Fruit fly (Drosophila melanogaster) whole organism, wandering third instar larva: ENCODE measurements around the gene TfIIA-L.

Experiments
- Abd-B ChIP-seq: fragments of >200 bp; optimal IDR thresholded peaks from 2 replicates; lab custom pipeline; 2017; ENCODE audit warnings: missing biosample characterization, missing genetic modification characterization
- CG9705 ChIP-seq: fragments of 200-800 bp; sonication (Bioruptor generic); optimal IDR thresholded peaks from 2 replicates; lab custom pipeline; 2018; ENCODE audit warnings: missing biosample characterization, mild to moderate bottlenecking, missing genetic modification characterization
- CrebA ChIP-seq: fragments of 200-800 bp; sonication (Bioruptor generic); optimal IDR thresholded peaks from 2 replicates; lab custom pipeline; 2016; ENCODE audit warnings: missing biosample characterization, mild to moderate bottlenecking, missing genetic modification characterization, borderline replicate concordance
- Dfd ChIP-seq: fragments of >200 bp; optimal IDR thresholded peaks from 2 replicates; lab custom pipeline; 2017; ENCODE audit warnings: missing biosample characterization, missing genetic modification characterization
- GATAd ChIP-seq: sonication (Bioruptor generic); optimal IDR thresholded peaks from 2 replicates; lab custom pipeline; 2016; ENCODE audit warnings: missing biosample characterization, missing genetic modification characterization
- HLH106 ChIP-seq: fragments of 200-800 bp; optimal IDR thresholded peaks from 3 replicates; lab custom pipeline; 2019; ENCODE audit warnings: missing biosample characterization, mild to moderate bottlenecking, missing genetic modification characterization, moderate library complexity
- Hnf4 ChIP-seq: fragments of 200-800 bp; sonication (Bioruptor generic); optimal IDR thresholded peaks from 2 replicates; lab custom pipeline; 2016; ENCODE audit warnings: missing biosample characterization, mild to moderate bottlenecking, missing genetic modification characterization
- Hr83 ChIP-seq: fragments of 200-300 bp; sonication (Bioruptor generic); optimal IDR thresholded peaks from 2 replicates; lab custom pipeline; 2016; ENCODE audit warnings: missing biosample characterization, mild to moderate bottlenecking, missing genetic modification characterization, moderate library complexity; ENCODE audit not compliant: poor library complexity, severe bottlenecking
- Jra ChIP-seq: sonication (Bioruptor generic); optimal IDR thresholded peaks from 2 replicates; lab custom pipeline; 2016; ENCODE audit warnings: missing biosample characterization, missing genetic modification characterization
- Mio ChIP-seq: sonication (Bioruptor generic); optimal IDR thresholded peaks from 2 replicates; lab custom pipeline; 2016; ENCODE audit warnings: missing biosample characterization, missing genetic modification characterization
- Myc ChIP-seq: fragments of >200 bp; optimal IDR thresholded peaks from 2 replicates; lab custom pipeline; 2017
- OdsH ChIP-seq: fragments of 200-800 bp; sonication (Bioruptor generic); optimal IDR thresholded peaks from 2 replicates; lab custom pipeline; 2016; ENCODE audit warnings: missing biosample characterization, mild to moderate bottlenecking, missing genetic modification characterization
- Rel ChIP-seq, 2 experiments: fragments of 200-800 bp; sonication (Bioruptor generic) in 1 of 2; optimal IDR thresholded peaks; 2 replicates in 1 of 2; 3 replicates in 1 of 2; lab custom pipeline; 2016 to 2019; ENCODE audit warnings: mild to moderate bottlenecking in 2 of 2, missing biosample characterization in 2 of 2, missing genetic modification characterization in 2 of 2, moderate library complexity in 1 of 2
- Sp1 ChIP-seq: fragments of 200-800 bp; sonication (Bioruptor generic); optimal IDR thresholded peaks from 3 replicates; lab custom pipeline; 2019; ENCODE audit warnings: missing biosample characterization, mild to moderate bottlenecking, missing genetic modification characterization, moderate library complexity
- Vsx2 ChIP-seq: fragments of 200-300, 225-300 bp; sonication (Bioruptor generic); optimal IDR thresholded peaks from 2 replicates; lab custom pipeline; 2018; ENCODE audit warnings: missing biosample characterization, missing genetic modification characterization; ENCODE audit not compliant: partially characterized antibody
- br ChIP-seq: fragments of 200-800 bp; sonication (Bioruptor generic); optimal IDR thresholded peaks from 2 replicates; lab custom pipeline; 2016; ENCODE audit warnings: missing biosample characterization, missing genetic modification characterization
- dl ChIP-seq, 2 experiments: fragments of 175-275, 200-275 bp in 1 of 2; fragments of 200-275 bp in 1 of 2; sonication (Bioruptor generic); optimal IDR thresholded peaks; lab custom pipeline; 2018; ENCODE audit warnings: mild to moderate bottlenecking in 2 of 2, missing biosample characterization in 2 of 2, missing genetic modification characterization in 2 of 2, moderate library complexity in 2 of 2; ENCODE audit not compliant: partially characterized antibody in 2 of 2, insufficient read depth in 1 of 2
- dmrt93B ChIP-seq: fragments of 200-800 bp; sonication (Bioruptor generic); optimal IDR thresholded peaks from 2 replicates; lab custom pipeline; 2018; ENCODE audit warnings: missing biosample characterization, mild to moderate bottlenecking, missing genetic modification characterization
- dsf ChIP-seq: sonication (Bioruptor generic); optimal IDR thresholded peaks from 2 replicates; lab custom pipeline; 2016; ENCODE audit warnings: missing biosample characterization, missing genetic modification characterization, borderline replicate concordance
- ey ChIP-seq: fragments of 200-800 bp; sonication (Bioruptor generic); optimal IDR thresholded peaks from 2 replicates; lab custom pipeline; 2016; ENCODE audit warnings: missing biosample characterization, missing genetic modification characterization
- foxo ChIP-seq, 2 experiments: fragments of 200-800 bp; sonication (Bioruptor generic); optimal IDR thresholded peaks; 2 replicates in 1 of 2; 3 replicates in 1 of 2; lab custom pipeline; 2016 to 2017; ENCODE audit warnings: missing biosample characterization in 2 of 2, missing genetic modification characterization in 2 of 2
- h ChIP-seq: fragments of 200-800 bp; sonication (Bioruptor generic); optimal IDR thresholded peaks from 3 replicates; lab custom pipeline; 2016; ENCODE audit warnings: missing biosample characterization, mild to moderate bottlenecking, missing genetic modification characterization
- jim ChIP-seq: fragments of 175-275, 200-325 bp; sonication (Bioruptor generic); optimal IDR thresholded peaks from 2 replicates; lab custom pipeline; 2016; ENCODE audit warnings: missing biosample characterization, mild to moderate bottlenecking, missing genetic modification characterization
- lola ChIP-seq: fragments of >200 bp; optimal IDR thresholded peaks from 2 replicates; lab custom pipeline; 2017; ENCODE audit warnings: missing biosample characterization, missing genetic modification characterization
- pan ChIP-seq: fragments of >200 bp; optimal IDR thresholded peaks from 2 replicates; lab custom pipeline; 2017
- psq ChIP-seq: fragments of 200-800 bp; sonication (Bioruptor generic); optimal IDR thresholded peaks from 3 replicates; lab custom pipeline; 2017; ENCODE audit warnings: missing biosample characterization, mild to moderate bottlenecking, missing genetic modification characterization, moderate library complexity
- rgr ChIP-seq: fragments of 200-800 bp; sonication (Bioruptor generic); optimal IDR thresholded peaks from 3 replicates; lab custom pipeline; 2016; ENCODE audit warnings: missing biosample characterization, mild to moderate bottlenecking, missing genetic modification characterization
- sv ChIP-seq: fragments of 200-800 bp; sonication (Bioruptor generic); optimal IDR thresholded peaks from 3 replicates; lab custom pipeline; 2016; ENCODE audit warnings: missing biosample characterization, missing genetic modification characterization
- tai ChIP-seq: sonication (Bioruptor generic); optimal IDR thresholded peaks from 2 replicates; lab custom pipeline; 2016; ENCODE audit warnings: missing biosample characterization, missing genetic modification characterization
- usp ChIP-seq: fragments of >200 bp; optimal IDR thresholded peaks from 2 replicates; lab custom pipeline; 2017; ENCODE audit warnings: missing biosample characterization, missing genetic modification characterization
- woc ChIP-seq: sonication (Bioruptor generic); optimal IDR thresholded peaks from 2 replicates; lab custom pipeline; 2016; ENCODE audit warnings: missing biosample characterization, mild to moderate bottlenecking, missing genetic modification characterization

Gene TfIIA-L

dm6 chr3R:27272233-27272632, 21.3 kb downstream of the TfIIA-L start:
- TF ChIP-seq Hnf4 (GFP tag; lab: Kevin White, UChicago) (no peak), jim (GFP tag; lab: Kevin White, UChicago) (peak; percentile 56), Myc (lab: Kevin White, UChicago) (peak; percentile 2), dsf (GFP tag; lab: Kevin White, UChicago) (no peak)

- TF ChIP-seq rgr (GFP tag; lab: Kevin White, UChicago) (peak; percentile 54), OdsH (GFP tag; lab: Kevin White, UChicago) (peak; percentile 29), GATAd (no peak), Myc (lab: Kevin White, UChicago) (peak; percentile 10), br (GFP tag; lab: Kevin White, UChicago) (peak; percentile 32), CG9705 (GFP tag; lab: Kevin White, UChicago) (no peak), jim (GFP tag; lab: Kevin White, UChicago) (no peak), Sp1 (GFP tag; lab: Kevin White, UChicago) (peak; percentile 22), h (GFP tag; lab: Kevin White, UChicago) (peak; percentile 68), Jra (GFP tag; lab: Kevin White, UChicago) (no peak), ey (GFP tag; lab: Kevin White, UChicago) (peak; percentile 48), Abd-B (GFP tag; lab: Kevin White, UChicago) (no peak), Hr83 (GFP tag; lab: Kevin White, UChicago) (peak; percentile 59), Vsx2 (GFP tag; lab: Kevin White, UChicago) (no peak), HLH106 (no peak), dmrt93B (GFP tag; lab: Kevin White, UChicago) (peak; percentile 16), Rel (GFP tag; optimal IDR thresholded peaks at IDR 0.05; lab: Kevin White, UChicago) (no peak), Rel (tag; optimal IDR thresholded peaks at IDR 0.05; lab: Kevin White, UChicago) (peak; percentile 77), pan (no peak), sv (GFP tag; lab: Kevin White, UChicago) (peak; percentile 23), Hnf4 (GFP tag; lab: Kevin White, UChicago) (no peak), psq (peak; percentile 11), foxo (GFP tag; optimal IDR thresholded peaks at IDR 0.05; lab: Kevin White, UChicago) (peak; percentile 15 to 51)
- TF ChIP-seq, all 38 proteins: peak for 13
Measured at dm6 chr3R:27273118-27274062, 22.5 kb downstream of the TfIIA-L start, which contains the start of gene CG5934. Gene CG5934 (plus strand): TSS chr3R:27273705.

dm6 chr3R:27274533-27275447, 23.9 kb downstream of the TfIIA-L start, which contains the start of gene CG5938:
Gene CG5938 (plus strand): TSS chr3R:27274794.
- TF ChIP-seq h (GFP tag; lab: Kevin White, UChicago) = peak; percentile 31
- TF ChIP-seq Hr83 (GFP tag; lab: Kevin White, UChicago) = peak; percentile 49
- peak; percentile 40 for TF ChIP-seq sv (GFP tag; lab: Kevin White, UChicago)
- TF ChIP-seq rgr (GFP tag; lab: Kevin White, UChicago) = peak; percentile 29
- TF ChIP-seq CG9705 (GFP tag; lab: Kevin White, UChicago) = no peak
- TF ChIP-seq Sp1 (GFP tag; lab: Kevin White, UChicago) = peak; percentile 15
- peak; percentile 35 for TF ChIP-seq jim (GFP tag; lab: Kevin White, UChicago)
- TF ChIP-seq HLH106 = peak; percentile 55
- peak; percentile 30 for TF ChIP-seq Hnf4 (GFP tag; lab: Kevin White, UChicago)
- no peak for TF ChIP-seq OdsH (GFP tag; lab: Kevin White, UChicago)
- TF ChIP-seq woc = no peak
- peak; percentile 14 for TF ChIP-seq br (GFP tag; lab: Kevin White, UChicago)
- TF ChIP-seq Myc (lab: Kevin White, UChicago) = no peak
- TF ChIP-seq Jra (GFP tag; lab: Kevin White, UChicago) = peak; percentile 23
- no peak for TF ChIP-seq Rel (GFP tag; optimal IDR thresholded peaks at IDR 0.05; lab: Kevin White, UChicago)
- peak; percentile 94 for TF ChIP-seq Rel (tag; optimal IDR thresholded peaks at IDR 0.05; lab: Kevin White, UChicago)
- no peak for TF ChIP-seq CrebA (GFP tag; lab: Kevin White, UChicago)
- TF ChIP-seq foxo (GFP tag; optimal IDR thresholded peaks at IDR 0.05; lab: Kevin White, UChicago) = peak in 1 of 2 experiments; percentile 21

dm6 chr3R:27279478-27279877, 28.6 kb downstream of the TfIIA-L start:
- TF ChIP-seq HLH106 (no peak), ey (GFP tag; lab: Kevin White, UChicago) (no peak), psq (no peak), usp (GFP tag; lab: Kevin White, UChicago) (no peak), tai (GFP tag; lab: Kevin White, UChicago) (no peak), Mio (no peak), Myc (lab: Kevin White, UChicago) (no peak), Dfd (GFP tag; lab: Kevin White, UChicago) (no peak), Abd-B (GFP tag; lab: Kevin White, UChicago) (no peak), lola (no peak), dsf (GFP tag; lab: Kevin White, UChicago) (no peak), dl (GFP tag; optimal IDR thresholded peaks at IDR 0.05; lab: Kevin White, UChicago; ENCODE audit: insufficient read depth in 1 of 2, partially characterized antibody in 2 of 2) (no peak), jim (GFP tag; lab: Kevin White, UChicago) (no peak), pan (no peak), br (GFP tag; lab: Kevin White, UChicago) (no peak)
